Fruit fly (Drosophila melanogaster) whole organism, prepupa: Measurements from ENCODE around the gene t-cup.

Source experiments
- Blimp-1 ChIP-seq: fragments of 200-800 bp; sonication (Bioruptor generic); optimal IDR thresholded peaks from 3 replicates; lab custom pipeline; 2017; ENCODE audit warnings: missing biosample characterization, missing genetic modification characterization, mild to moderate bottlenecking, moderate library complexity, missing genetic modification reagents
- CG31627 ChIP-seq: fragments of 200-800 bp; sonication (Bioruptor generic); optimal IDR thresholded peaks from 3 replicates; lab custom pipeline; 2016; ENCODE audit warnings: missing biosample characterization, missing genetic modification characterization
- CG6854 ChIP-seq: fragments of 200-800 bp; sonication (Bioruptor generic); optimal IDR thresholded peaks from 2 replicates; lab custom pipeline; 2017; ENCODE audit warnings: missing biosample characterization, mild to moderate bottlenecking, missing genetic modification characterization
- Sox14 ChIP-seq: fragments of 200-800 bp; sonication (Bioruptor generic); optimal IDR thresholded peaks from 3 replicates; lab custom pipeline; 2016; ENCODE audit warnings: missing biosample characterization, missing genetic modification characterization
- acj6 ChIP-seq: fragments of 200-800 bp; sonication (Bioruptor generic); optimal IDR thresholded peaks from 3 replicates; lab custom pipeline; 2016; ENCODE audit warnings: missing biosample characterization, missing genetic modification characterization
- fd59A ChIP-seq: fragments of 200-800 bp; sonication (Bioruptor generic); optimal IDR thresholded peaks from 2 replicates; lab custom pipeline; 2017; ENCODE audit warnings: missing biosample characterization, mild to moderate bottlenecking, missing genetic modification characterization, missing genetic modification reagents
- fd85E ChIP-seq: fragments of 200-800 bp; sonication (Bioruptor generic); optimal IDR thresholded peaks from 3 replicates; lab custom pipeline; 2016; ENCODE audit warnings: missing biosample characterization, missing genetic modification characterization
- ss ChIP-seq, 2 experiments: fragments of 200-800 bp; sonication (Bioruptor generic); optimal IDR thresholded peaks; 2 replicates in 1 of 2; 3 replicates in 1 of 2; lab custom pipeline; 2017 to 2018; ENCODE audit warnings: mild to moderate bottlenecking in 2 of 2, missing biosample characterization in 2 of 2, missing genetic modification characterization in 2 of 2, moderate library complexity in 1 of 2

- TF ChIP-seq acj6 (GFP tag; lab: Kevin White, UChicago) (peak; percentile 9), CG6854 (peak; percentile 74), fd85E (no peak), CG31627 (no peak), fd59A (GFP tag; lab: Kevin White, UChicago) (no peak), Blimp-1 (GFP tag; lab: Kevin White, UChicago) (peak; percentile 43), ss (GFP tag; optimal IDR thresholded peaks at IDR 0.05; lab: Kevin White, UChicago) (peak in 1 of 2 experiments; percentile 65), Sox14 (GFP tag; lab: Kevin White, UChicago) (peak; percentile 52)
These were observed at the start of gene t-cup for dm6 chr2L:12497283-12498265.
